Fruit fly (Drosophila melanogaster) S2 (cell line): ENCODE results near the gene CG34039.

Experiments
- CG8478 ChIP-seq: fragments of >200 bp; optimal IDR thresholded peaks from 2 replicates; lab custom pipeline; 2018
- CTCF ChIP-seq, 2 experiments: fragments of >200 bp; optimal IDR thresholded peaks; 2 replicates each; lab custom pipeline; 2018

DNA sequence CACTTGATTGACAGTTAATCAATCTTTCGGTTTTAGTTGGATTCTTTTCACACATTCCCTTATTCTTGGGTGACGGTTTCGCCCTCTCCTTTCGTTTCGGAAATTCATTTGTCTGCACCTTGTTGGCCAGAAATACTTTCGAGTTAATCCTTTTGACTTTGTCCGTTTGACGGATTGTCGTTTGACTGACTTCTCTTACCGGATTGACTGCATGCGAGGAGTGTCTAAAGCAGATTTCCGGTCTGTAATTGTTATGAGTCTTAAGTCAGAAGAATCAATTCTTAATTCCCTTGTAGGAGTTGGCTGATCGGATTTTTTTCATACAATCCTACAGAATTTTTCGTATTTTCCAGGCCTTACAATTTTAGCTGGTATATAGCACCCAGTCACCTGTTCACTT lies 22.9 kb downstream of the CG34039 start:
- TF ChIP-seq CG8478 (lab: Kevin White, UChicago), result no peak
- TF ChIP-seq CTCF (optimal IDR thresholded peaks at IDR 0.05; lab: Kevin White, UChicago), result no peak
